Worm (Caenorhabditis elegans) whole organism, young adult: ENCODE measurements around the gene Y39A3CL.3.

Source experiments
- C17E4.6 ChIP-seq: fragments of 200-800 bp; sonication (Bioruptor generic); IDR thresholded peaks from 2 replicates; pipeline ENCODE4 v1.3.6; 2022; ENCODE audit warnings: missing genetic modification reagents, missing genetic modification characterization, missing compliant biosample characterization
- Y53F4B.3 ChIP-seq: fragments of 200-800 bp; sonication (Bioruptor generic); IDR thresholded peaks from 2 replicates; pipeline ENCODE4 v1.3.6; 2022; ENCODE audit warnings: missing genetic modification reagents, missing genetic modification characterization, missing compliant biosample characterization
- Y56A3A.18 ChIP-seq: fragments of 200-800 bp; sonication (Bioruptor generic); IDR thresholded peaks from 2 replicates; pipeline ENCODE4 v1.3.6; 2022; ENCODE audit warnings: missing genetic modification reagents, missing genetic modification characterization, missing compliant biosample characterization
- ama-1 ChIP-seq, 3 experiments: fragments of 150-350 bp in 1 of 3; sonication (generic microtip) in 2 of 3; optimal IDR thresholded peaks; 2 replicates each; lab custom pipeline; 2014 to 2018; ENCODE audit warnings: missing biosample characterization in 2 of 3, missing genetic modification characterization in 2 of 3, missing genetic modification reagents in 2 of 3
- dpff-1 ChIP-seq: sonication (generic microtip); optimal IDR thresholded peaks from 2 replicates; lab custom pipeline; 2017; ENCODE audit warnings: mild to moderate bottlenecking, missing genetic modification characterization, missing compliant biosample characterization
- ets-4 ChIP-seq: fragments of 200-800 bp; sonication (Bioruptor generic); optimal IDR thresholded peaks from 2 replicates; lab custom pipeline; 2018; ENCODE audit warnings: mild to moderate bottlenecking, missing genetic modification characterization, missing compliant biosample characterization
- let-526 ChIP-seq: fragments of 200-800 bp; sonication (Bioruptor generic); IDR thresholded peaks from 2 replicates; pipeline ENCODE4 v1.3.6; 2022; ENCODE audit warnings: missing genetic modification reagents, missing genetic modification characterization, missing compliant biosample characterization
- lin-35 ChIP-seq, 3 experiments: fragments of 150-350 bp in 2 of 3; sonication (generic microtip) in 1 of 3; optimal IDR thresholded peaks; 2 replicates each; lab custom pipeline; 2014 to 2018; ENCODE audit warnings: missing biosample characterization in 3 of 3, missing genetic modification characterization in 3 of 3, missing genetic modification reagents in 3 of 3
- lsl-1 ChIP-seq: fragments of 200-800 bp; sonication (Bioruptor generic); optimal IDR thresholded peaks from 2 replicates; lab custom pipeline; 2018; ENCODE audit warnings: mild to moderate bottlenecking, missing genetic modification characterization, moderate library complexity, missing compliant biosample characterization
- nhr-120 ChIP-seq: fragments of 200-800 bp; sonication (Bioruptor generic); IDR thresholded peaks from 2 replicates; pipeline ENCODE4 v1.3.6; 2022; ENCODE audit warnings: missing genetic modification characterization, missing compliant biosample characterization
- nhr-90 ChIP-seq: sonication (generic microtip); optimal IDR thresholded peaks from 2 replicates; lab custom pipeline; 2016; ENCODE audit warnings: missing genotype, mild to moderate bottlenecking, missing genetic modification characterization, missing compliant biosample characterization
- pha-4 ChIP-seq: fragments of 150-350 bp; sonication (generic microtip); optimal IDR thresholded peaks from 2 replicates; lab custom pipeline; 2014; ENCODE audit warnings: missing biosample characterization, missing genetic modification reagents, missing genetic modification characterization

DNA sequence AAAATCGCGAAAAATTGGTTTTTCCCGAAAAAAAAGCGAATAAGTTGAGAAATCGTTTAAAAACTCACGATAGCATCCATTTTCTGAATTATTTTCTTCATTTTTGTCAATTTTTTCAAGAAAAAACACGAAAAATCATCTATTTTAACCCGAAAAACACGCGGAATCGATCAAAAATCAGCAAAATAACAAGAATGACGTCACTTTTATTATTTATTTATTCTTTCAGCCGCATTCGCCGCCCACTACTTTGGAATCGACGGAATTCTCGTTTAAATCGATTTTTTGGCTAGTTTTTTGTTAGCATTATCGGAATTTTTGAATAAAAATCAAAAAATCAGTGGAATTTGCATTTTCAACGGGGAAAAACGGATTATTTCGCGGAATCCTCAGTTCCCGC lies 367 bp downstream of the Y39A3CL.3 start, which contains the start of gene Y39A3CL.4:
- no peak for TF ChIP-seq nhr-90 (tag; lab: Kevin White, UChicago)
- TF ChIP-seq pha-4 (tag; lab: Kevin White, UChicago) = no peak
- TF ChIP-seq lin-35 (GFP tag; optimal IDR thresholded peaks at IDR 0.05; lab: Kevin White, UChicago) = no peak
- no peak for TF ChIP-seq dpff-1
- no peak for TF ChIP-seq nhr-120 (GFP tag; lab: Robert Waterston, UW)
- no peak for TF ChIP-seq lsl-1 (GFP tag; lab: Kevin White, UChicago)
- no peak for TF ChIP-seq ama-1 (optimal IDR thresholded peaks at IDR 0.05; lab: Kevin White, UChicago)
- no peak for TF ChIP-seq ama-1 (GFP tag; optimal IDR thresholded peaks at IDR 0.05; lab: Kevin White, UChicago)
- TF ChIP-seq Y53F4B.3 (GFP tag; lab: Robert Waterston, UW) = no peak
- no peak for TF ChIP-seq Y56A3A.18 (GFP tag; lab: Robert Waterston, UW)
- no peak for TF ChIP-seq C17E4.6 (GFP tag; lab: Robert Waterston, UW)
- TF ChIP-seq ets-4 (GFP tag; lab: Kevin White, UChicago) = no peak
- no peak for TF ChIP-seq let-526 (GFP tag; lab: Robert Waterston, UW)
